Fruit fly (Drosophila melanogaster) whole organism, adult: Measurements from ENCODE around the gene sowi.

ENCODE experiments used
- CG11617 ChIP-seq: fragments of 200-800 bp; sonication (Bioruptor generic); optimal IDR thresholded peaks from 2 replicates; lab custom pipeline; 2017; ENCODE audit warnings: mild to moderate bottlenecking, missing biosample characterization, missing genetic modification reagents, missing genetic modification characterization
- CG1620 ChIP-seq: fragments of 200-800 bp; sonication (Bioruptor generic); optimal IDR thresholded peaks from 2 replicates; lab custom pipeline; 2016; ENCODE audit warnings: missing biosample characterization, missing genetic modification characterization
- CG33017 ChIP-seq: fragments of 200-800 bp; sonication (Bioruptor generic); optimal IDR thresholded peaks from 2 replicates; lab custom pipeline; 2018; ENCODE audit warnings: missing biosample characterization, mild to moderate bottlenecking, missing genetic modification characterization, moderate library complexity
- CG7045 ChIP-seq: fragments of 200-800 bp; sonication (Bioruptor generic); optimal IDR thresholded peaks from 2 replicates; lab custom pipeline; 2017; ENCODE audit warnings: missing biosample characterization, mild to moderate bottlenecking, missing genetic modification characterization
- Crg-1 ChIP-seq: fragments of 200-800 bp; sonication (Bioruptor generic); optimal IDR thresholded peaks from 2 replicates; lab custom pipeline; 2016; ENCODE audit warnings: missing biosample characterization, missing genetic modification characterization
- bab1 ChIP-seq: fragments of 200-800 bp; sonication (Bioruptor generic); optimal IDR thresholded peaks from 3 replicates; lab custom pipeline; 2019; ENCODE audit warnings: missing biosample characterization, mild to moderate bottlenecking, missing genetic modification characterization, moderate library complexity
- kay ChIP-seq: fragments of 200-800 bp; sonication (Bioruptor generic); peaks from one replicate; lab custom pipeline; 2016; ENCODE audit warnings: missing biosample characterization, missing genetic modification characterization, borderline replicate concordance

dm6 chr3R:6580484-6580883 lies 47.2 kb downstream of the sowi start, which contains the start of gene CG2336:
- TF ChIP-seq kay (no peak), CG1620 (GFP tag; lab: Kevin White, UChicago) (no peak), bab1 (no peak), CG11617 (GFP tag; lab: Kevin White, UChicago) (no peak), CG7045 (GFP tag; lab: Kevin White, UChicago) (no peak), Crg-1 (GFP tag; lab: Kevin White, UChicago) (no peak), CG33017 (tag; lab: Kevin White, UChicago) (no peak)
